Fruit fly (Drosophila melanogaster) whole organism, prepupa: ENCODE measurements around the gene vilya.

Experiments
- CG4318 ChIP-seq: fragments of 200-800 bp; sonication (Bioruptor generic); optimal IDR thresholded peaks from 3 replicates; lab custom pipeline; 2017; ENCODE audit warnings: missing biosample characterization, mild to moderate bottlenecking, missing genetic modification characterization
- CG6163 ChIP-seq: fragments of 200-800 bp; sonication (Bioruptor generic); IDR thresholded peaks from 3 replicates; pipeline ENCODE4 v1.3.6; 2022; ENCODE audit warnings: missing biosample characterization, missing genetic modification characterization
- CG7368 ChIP-seq: fragments of 200-800 bp; sonication (Bioruptor generic); optimal IDR thresholded peaks from 3 replicates; lab custom pipeline; 2016; ENCODE audit warnings: missing biosample characterization, missing genetic modification characterization
- Gug ChIP-seq: fragments of 200-800 bp; sonication (Bioruptor generic); IDR thresholded peaks from 2 replicates; pipeline ENCODE4 v1.3.6; 2022; ENCODE audit warnings: missing biosample characterization, missing genetic modification characterization
- Hr39 ChIP-seq: fragments of 200-800 bp; sonication (Bioruptor generic); optimal IDR thresholded peaks from 2 replicates; lab custom pipeline; 2016; ENCODE audit warnings: missing biosample characterization, missing genetic modification characterization
- acj6 ChIP-seq: fragments of 200-800 bp; sonication (Bioruptor generic); optimal IDR thresholded peaks from 3 replicates; lab custom pipeline; 2016; ENCODE audit warnings: missing biosample characterization, missing genetic modification characterization
- dac ChIP-seq: fragments of 200-800 bp; sonication (Bioruptor generic); optimal IDR thresholded peaks from 2 replicates; lab custom pipeline; 2017; ENCODE audit warnings: missing biosample characterization, mild to moderate bottlenecking, missing genetic modification characterization
- eg ChIP-seq: fragments of 200-800 bp; sonication (Bioruptor generic); IDR thresholded peaks from 3 replicates; pipeline ENCODE4 v1.3.6; 2022; ENCODE audit warnings: missing biosample characterization, missing genetic modification characterization
- fkh ChIP-seq: fragments of 200-800 bp; sonication (Bioruptor generic); optimal IDR thresholded peaks from 3 replicates; lab custom pipeline; 2017; ENCODE audit warnings: missing biosample characterization, mild to moderate bottlenecking, missing genetic modification characterization, moderate library complexity
- pdm3 ChIP-seq: fragments of 200-800 bp; sonication (Bioruptor generic); optimal IDR thresholded peaks from 3 replicates; lab custom pipeline; 2016; ENCODE audit warnings: missing biosample characterization, missing genetic modification characterization
- salr ChIP-seq, 2 experiments: fragments of 200-800 bp; sonication (Bioruptor generic); optimal IDR thresholded peaks; 3 replicates each; lab custom pipeline; 2016 to 2018; ENCODE audit warnings: missing biosample characterization in 2 of 2, missing genetic modification characterization in 2 of 2, mild to moderate bottlenecking in 1 of 2
- svp ChIP-seq: fragments of 200-800 bp; sonication (Bioruptor generic); peaks from one replicate; lab custom pipeline; 2016; ENCODE audit warnings: missing biosample characterization, missing genetic modification characterization

DNA sequence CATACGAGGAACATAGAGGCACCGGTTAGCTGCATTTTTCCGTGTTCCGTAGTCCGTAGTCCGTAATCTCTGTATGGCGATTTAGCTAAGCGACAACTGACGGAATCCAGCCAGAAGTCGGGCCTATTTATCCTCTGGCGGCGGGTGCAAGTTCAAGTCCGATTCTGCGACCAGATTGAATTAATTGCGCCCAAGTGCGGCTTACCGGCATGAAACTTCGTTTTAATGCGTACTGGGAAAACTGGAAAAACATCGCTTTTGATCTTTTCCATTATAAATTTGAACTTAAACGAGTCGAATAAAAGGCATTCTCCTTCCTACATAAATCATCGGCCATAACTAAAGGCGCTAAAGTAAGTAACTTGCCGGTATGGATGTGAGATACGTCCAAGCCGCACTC lies 32.7 kb upstream of the vilya start, which contains the start of gene dyw:
- TF ChIP-seq Gug (GFP tag; lab: Robert Waterston, UW): no peak
- no peak for TF ChIP-seq pdm3
- no peak for TF ChIP-seq fkh (GFP tag; lab: Kevin White, UChicago)
- no peak for TF ChIP-seq acj6
- no peak for TF ChIP-seq CG6163 (GFP tag; lab: Robert Waterston, UW)
- TF ChIP-seq svp (GFP tag; lab: Kevin White, UChicago): no peak
- TF ChIP-seq CG4318 (GFP tag; lab: Kevin White, UChicago): no peak
- no peak for TF ChIP-seq salr (GFP tag; optimal IDR thresholded peaks at IDR 0.05; lab: Kevin White, UChicago)
- no peak for TF ChIP-seq Hr39 (GFP tag; lab: Kevin White, UChicago)
- TF ChIP-seq eg (GFP tag; lab: Robert Waterston, UW): no peak
- no peak for TF ChIP-seq dac
- no peak for TF ChIP-seq CG7368
